Worm (Caenorhabditis elegans) whole organism, L4 larva: ENCODE measurements around the gene clec-242.
A peak's percentile ranks its signal among the peaks of the same experiment; 100 is the strongest.

Source experiments
- F10B5.3 ChIP-seq: sonication (generic microtip); optimal IDR thresholded peaks from 2 replicates; lab custom pipeline; 2016; ENCODE audit warnings: mild to moderate bottlenecking, missing genetic modification characterization, missing compliant biosample characterization
- F26F4.8 ChIP-seq: fragments of 200-800 bp; sonication (Bioruptor generic); conservative IDR thresholded peaks from 2 replicates; pipeline ENCODE4 v1.3.6; 2022; ENCODE audit warnings: missing genetic modification characterization, missing compliant biosample characterization
- F49E8.2 ChIP-seq: sonication (generic microtip); optimal IDR thresholded peaks from 2 replicates; lab custom pipeline; 2016; ENCODE audit warnings: missing compliant biosample characterization, mild to moderate bottlenecking, missing genetic modification characterization, borderline replicate concordance
- R02D3.7 ChIP-seq: fragments of 150-350 bp; sonication (generic microtip); optimal IDR thresholded peaks from 3 replicates; lab custom pipeline; 2014; ENCODE audit warnings: missing biosample characterization, missing genetic modification characterization
- T20F7.1 ChIP-seq: fragments of 200-800 bp; sonication (Bioruptor generic); optimal IDR thresholded peaks from 2 replicates; lab custom pipeline; 2018; ENCODE audit warnings: mild to moderate bottlenecking, missing genetic modification characterization, missing compliant biosample characterization
- Y75B8A.6 ChIP-seq: fragments of 200-800 bp; sonication (Bioruptor generic); IDR thresholded peaks from 2 replicates; pipeline ENCODE4 v1.3.6; 2022; ENCODE audit warnings: missing genetic modification reagents, missing genetic modification characterization, missing compliant biosample characterization
- ZK546.5 ChIP-seq, 2 experiments: sonication (generic microtip); optimal IDR thresholded peaks; 2 replicates each; lab custom pipeline; 2017; ENCODE audit warnings: missing biosample characterization in 2 of 2, missing genetic modification characterization in 2 of 2
- aha-1 ChIP-seq: fragments of 150-350 bp; peaks from one replicate; lab custom pipeline; 2014; ENCODE audit warnings: missing biosample characterization, missing genetic modification characterization
- attf-4 ChIP-seq: sonication (generic microtip); optimal IDR thresholded peaks from 3 replicates; lab custom pipeline; 2017; ENCODE audit warnings: missing biosample characterization, missing genetic modification characterization
- ceh-20 ChIP-seq: fragments of 200-800 bp; sonication (Bioruptor generic); IDR thresholded peaks from 2 replicates; pipeline ENCODE4 v1.3.6; 2022; ENCODE audit warnings: missing genetic modification reagents, missing genetic modification characterization, missing compliant biosample characterization
- ceh-28 ChIP-seq: fragments of 150-350 bp; optimal IDR thresholded peaks from 2 replicates; lab custom pipeline; 2014; ENCODE audit warnings: missing biosample characterization, missing genetic modification reagents, missing genetic modification characterization
- ceh-32 ChIP-seq: sonication (generic microtip); optimal IDR thresholded peaks from 2 replicates; lab custom pipeline; 2016; ENCODE audit warnings: mild to moderate bottlenecking, missing genetic modification characterization, missing compliant biosample characterization; ENCODE audit not compliant: poor library complexity
- ceh-62 ChIP-seq: sonication (generic microtip); optimal IDR thresholded peaks from 2 replicates; lab custom pipeline; 2017; ENCODE audit warnings: missing biosample characterization, missing genetic modification characterization
- ces-1 ChIP-seq: fragments of 150-350 bp; sonication (generic microtip); optimal IDR thresholded peaks from 4 replicates; lab custom pipeline; 2014; ENCODE audit warnings: missing biosample characterization, missing genetic modification reagents, missing genetic modification characterization
- daf-16 ChIP-seq, 3 experiments: sonication (generic microtip); optimal IDR thresholded peaks; 2 replicates each; lab custom pipeline; 2016 to 2017; ENCODE audit warnings: missing genetic modification characterization in 3 of 3, missing genetic modification reagents in 3 of 3, mild to moderate bottlenecking in 2 of 3, missing compliant biosample characterization in 2 of 3, missing biosample characterization in 1 of 3, moderate library complexity in 1 of 3
- daf-8 ChIP-seq: fragments of 200-800 bp; sonication (Bioruptor generic); IDR thresholded peaks from 2 replicates; pipeline ENCODE4 v1.3.6; 2022; ENCODE audit warnings: missing genetic modification characterization, missing compliant biosample characterization
- dmd-9 ChIP-seq: fragments of 200-800 bp; sonication (Bioruptor generic); IDR thresholded peaks from 2 replicates; pipeline ENCODE4 v1.3.6; 2022; ENCODE audit warnings: missing genetic modification reagents, missing genetic modification characterization, missing compliant biosample characterization
- dpl-1 ChIP-seq: fragments of 150-350 bp; optimal IDR thresholded peaks from 2 replicates; lab custom pipeline; 2014; ENCODE audit warnings: missing biosample characterization, missing genetic modification reagents, missing genetic modification characterization
- egl-27 ChIP-seq: sonication (generic microtip); optimal IDR thresholded peaks from 3 replicates; lab custom pipeline; 2017; ENCODE audit warnings: missing biosample characterization, missing genetic modification reagents, missing genetic modification characterization
- fkh-10 ChIP-seq: fragments of 150-350 bp; optimal IDR thresholded peaks from 2 replicates; lab custom pipeline; 2014; ENCODE audit warnings: missing biosample characterization, missing genetic modification reagents, missing genetic modification characterization
- hlh-30 ChIP-seq: sonication (generic microtip); optimal IDR thresholded peaks from 2 replicates; lab custom pipeline; 2017; ENCODE audit warnings: antibody characterized with exemption, mild to moderate bottlenecking, missing genetic modification characterization, missing compliant biosample characterization; ENCODE audit not compliant: insufficient read depth
- hmg-1.1 ChIP-seq: fragments of 200-800 bp; sonication (Bioruptor generic); IDR thresholded peaks from 2 replicates; pipeline ENCODE4 v1.3.6; 2022; ENCODE audit warnings: missing genetic modification reagents, missing genetic modification characterization, missing compliant biosample characterization
- madf-5 ChIP-seq, 2 experiments: fragments of 200-800 bp; sonication (Bioruptor generic); IDR thresholded peaks; 2 replicates each; pipeline ENCODE4 v1.3.6; 2022; ENCODE audit warnings: missing compliant biosample characterization in 2 of 2, missing genetic modification characterization in 2 of 2
- madf-9 ChIP-seq: fragments of 200-800 bp; sonication (Bioruptor generic); conservative IDR thresholded peaks from 2 replicates; pipeline ENCODE4 v1.3.6; 2022; ENCODE audit warnings: missing genetic modification reagents, missing genetic modification characterization, missing compliant biosample characterization
- mep-1 ChIP-seq: fragments of 150-350 bp; sonication (generic microtip); optimal IDR thresholded peaks from 3 replicates; lab custom pipeline; 2014; ENCODE audit warnings: missing biosample characterization, missing genetic modification characterization
- mxl-3 ChIP-seq: fragments of 200-800 bp; sonication (Bioruptor generic); optimal IDR thresholded peaks from 2 replicates; lab custom pipeline; 2018; ENCODE audit warnings: mild to moderate bottlenecking, missing genetic modification characterization, missing compliant biosample characterization
- nhr-102 ChIP-seq: sonication (generic microtip); optimal IDR thresholded peaks from 2 replicates; lab custom pipeline; 2016; ENCODE audit warnings: mild to moderate bottlenecking, missing genetic modification characterization, moderate library complexity, missing compliant biosample characterization
- nhr-28 ChIP-seq: fragments of 150-350 bp; optimal IDR thresholded peaks from 2 replicates; lab custom pipeline; 2014; ENCODE audit warnings: missing biosample characterization, missing genetic modification characterization
- nhr-6 ChIP-seq: fragments of 150-350 bp; optimal IDR thresholded peaks from 2 replicates; lab custom pipeline; 2014; ENCODE audit warnings: missing biosample characterization, missing genetic modification characterization
- nhr-77 ChIP-seq: fragments of 150-350 bp; optimal IDR thresholded peaks from 2 replicates; lab custom pipeline; 2014; ENCODE audit warnings: missing biosample characterization, missing genetic modification characterization
- pha-4 ChIP-seq, 2 experiments: fragments of 150-350 bp in 1 of 2; fragments of 200-800 bp in 1 of 2; sonication (Bioruptor generic) in 1 of 2; IDR thresholded peaks in 1 of 2; optimal IDR thresholded peaks in 1 of 2; 2 replicates each; pipeline versions ENCODE4 v1.3.6 to Lab custom; 2014 to 2022; ENCODE audit warnings: missing genetic modification characterization in 2 of 2, missing genetic modification reagents in 2 of 2, missing biosample characterization in 1 of 2, missing compliant biosample characterization in 1 of 2
- snpc-4 ChIP-seq: fragments of 150-350 bp; optimal IDR thresholded peaks from 2 replicates; lab custom pipeline; 2014; ENCODE audit warnings: missing biosample characterization, missing genetic modification characterization
- spr-1 ChIP-seq: sonication (generic microtip); optimal IDR thresholded peaks from 2 replicates; lab custom pipeline; 2016; ENCODE audit warnings: mild to moderate bottlenecking, missing genetic modification characterization, missing compliant biosample characterization
- spr-3 ChIP-seq: fragments of 200-800 bp; sonication (Bioruptor generic); optimal IDR thresholded peaks from 2 replicates; lab custom pipeline; 2018; ENCODE audit warnings: mild to moderate bottlenecking, missing genetic modification characterization, missing compliant biosample characterization
- tag-97 ChIP-seq: fragments of 200-800 bp; sonication (Bioruptor generic); IDR thresholded peaks from 2 replicates; pipeline ENCODE4 v1.3.6; 2022; ENCODE audit warnings: missing genetic modification characterization, missing compliant biosample characterization
- unc-62 ChIP-seq, 3 experiments: fragments of 150-350 bp in 1 of 3; sonication (generic microtip); optimal IDR thresholded peaks in 2 of 3; peaks in 1 of 3; 1 replicate in 1 of 3; 2 replicates in 2 of 3; lab custom pipeline; 2014 to 2017; ENCODE audit warnings: missing biosample characterization in 3 of 3, missing genetic modification characterization in 3 of 3, missing genetic modification reagents in 3 of 3, missing genotype in 1 of 3
- zfp-3 ChIP-seq: fragments of 200-800 bp; sonication (Bioruptor generic); conservative IDR thresholded peaks from 2 replicates; pipeline ENCODE4 v1.3.6; 2022; ENCODE audit warnings: missing genetic modification reagents, missing genetic modification characterization, missing compliant biosample characterization
- zip-2 ChIP-seq: fragments of 150-350 bp; optimal IDR thresholded peaks from 2 replicates; lab custom pipeline; 2014; ENCODE audit warnings: missing biosample characterization, missing genetic modification characterization
- ztf-11 ChIP-seq: fragments of 150-350 bp; optimal IDR thresholded peaks from 2 replicates; lab custom pipeline; 2014; ENCODE audit warnings: missing biosample characterization, missing genetic modification characterization

clec-242 gene

ce11 chrV:17226119-17226518, 19.2 kb downstream of the clec-242 start, which contains the start of gene srh-112:
srh-112 (minus strand) TSS chrV:17226219.
- TF ChIP-seq aha-1 (tag; lab: Kevin White, UChicago) (peak; percentile 16), spr-1 (tag; lab: Kevin White, UChicago) (no peak)

DNA sequence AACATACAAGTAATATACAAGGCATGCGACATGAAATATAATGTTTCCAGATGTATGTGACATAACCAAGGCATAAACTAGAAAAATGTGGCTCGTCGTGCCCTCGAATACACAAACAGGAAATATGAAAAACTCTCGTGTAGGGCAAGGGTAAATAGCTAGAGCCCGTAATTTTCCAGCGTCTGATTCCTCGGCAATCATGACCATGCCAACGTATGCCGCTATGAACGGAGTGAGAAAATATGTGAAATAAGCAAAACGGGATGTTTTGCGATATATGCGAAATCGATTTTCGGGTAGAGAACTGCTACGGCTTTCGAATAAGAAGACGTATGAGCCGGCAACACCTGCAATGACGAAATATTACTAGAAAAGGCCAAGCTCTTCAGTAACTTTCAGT, 19.9 kb downstream of the clec-242 start, which contains the start of gene scl-25:
Gene scl-25, plus strand, starts transcription at position 301 of the 400 bp plus-strand sequence.
- TF ChIP-seq zip-2 = no peak
- TF ChIP-seq unc-62 (GFP tag; optimal IDR thresholded peaks at IDR 0.05 in 1 of 2; lab: Kevin White, UChicago) = peak in 1 of 2 experiments; percentile 47
- no peak for TF ChIP-seq unc-62 (tag; optimal IDR thresholded peaks at IDR 0.05; lab: Kevin White, UChicago)

DNA sequence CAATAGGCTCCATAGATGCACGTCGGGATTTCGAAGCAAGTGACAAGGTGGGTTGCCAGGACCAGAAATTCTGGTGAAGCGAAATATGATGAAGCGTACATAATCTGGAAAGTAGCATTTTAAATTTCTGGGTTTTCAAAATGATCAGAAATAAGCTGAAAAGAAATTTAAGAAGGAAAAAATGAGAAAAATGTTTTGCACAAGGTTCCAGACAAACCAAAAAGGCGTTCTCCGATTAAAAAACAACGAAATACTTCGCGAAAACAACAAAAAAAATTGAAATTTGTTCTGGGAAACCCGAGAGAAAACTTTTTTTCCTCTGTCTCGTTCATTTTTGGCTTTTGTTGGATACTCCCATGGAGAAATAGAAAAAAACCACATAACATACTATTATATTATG, 22.0 kb downstream of the clec-242 start, which contains the start of gene srh-252:
Gene srh-252, minus strand, starts transcription at position 101 of the 400 bp plus-strand sequence.
- TF ChIP-seq hmg-1.1 (GFP tag; lab: Robert Waterston, UW) (no peak), F49E8.2 (tag; lab: Kevin White, UChicago) (no peak), unc-62 (GFP tag; optimal IDR thresholded peaks at IDR 0.05 in 1 of 2; lab: Kevin White, UChicago) (no peak), unc-62 (tag; optimal IDR thresholded peaks at IDR 0.05; lab: Kevin White, UChicago) (no peak), dpl-1 (GFP tag; lab: Kevin White, UChicago) (no peak), egl-27 (tag; lab: Kevin White, UChicago) (no peak), attf-4 (no peak)
- TF ChIP-seq, all 104 proteins: peak for 0

DNA sequence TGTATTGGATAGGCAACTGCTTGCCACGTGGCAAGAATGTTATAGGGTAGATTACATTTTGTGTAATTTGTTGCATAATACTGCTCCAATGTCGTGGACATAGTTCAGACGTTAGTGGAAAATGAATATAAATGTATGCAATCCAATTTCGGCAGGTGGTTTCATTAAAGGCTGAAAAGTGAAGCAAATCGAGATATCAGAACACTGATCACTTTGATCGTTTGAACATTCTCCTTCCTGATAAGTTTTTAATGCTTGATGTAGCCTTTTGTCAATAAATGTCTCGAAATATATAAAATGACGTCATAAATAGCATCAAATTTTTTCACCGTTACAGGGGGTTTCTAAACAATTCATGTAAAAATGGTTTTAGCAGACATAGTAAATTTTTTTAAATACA, 25.0 kb downstream of the clec-242 start, which contains the start of gene srh-109:
Gene srh-109, minus strand, starts transcription at position 101 of the 400 bp plus-strand sequence.
- TF ChIP-seq R02D3.7 (no peak), fkh-10 (GFP tag; lab: Kevin White, UChicago) (no peak), nhr-102 (tag; lab: Kevin White, UChicago) (no peak), madf-9 (GFP tag; lab: Robert Waterston, UW) (no peak), daf-16 (GFP tag; optimal IDR thresholded peaks at IDR 0.05; lab: Kevin White, UChicago) (no peak), daf-16 (tag; optimal IDR thresholded peaks at IDR 0.05; lab: Kevin White, UChicago) (no peak), ceh-20 (no peak)

ce11 chrV:17217690-17218089, 27.6 kb downstream of the clec-242 start, which contains the start of gene srbc-62:
srbc-62 (plus strand) TSS chrV:17217990.
- TF ChIP-seq ceh-28 (tag; lab: Kevin White, UChicago) = no peak
- TF ChIP-seq mep-1 = no peak
- TF ChIP-seq nhr-28 = no peak
- no peak for TF ChIP-seq ceh-32 (tag; lab: Kevin White, UChicago)
- TF ChIP-seq attf-4 = no peak
- TF ChIP-seq aha-1 (tag; lab: Kevin White, UChicago) = no peak
- no peak for TF ChIP-seq pha-4 (GFP tag; IDR thresholded peaks at IDR 0.05; lab: Robert Waterston, UW)
- TF ChIP-seq pha-4 (tag; optimal IDR thresholded peaks at IDR 0.05; lab: Kevin White, UChicago) = no peak
- no peak for TF ChIP-seq ces-1
- TF ChIP-seq nhr-77 = no peak
- no peak for TF ChIP-seq ZK546.5 (tag; optimal IDR thresholded peaks at IDR 0.05; lab: Kevin White, UChicago)
- TF ChIP-seq zfp-3 (GFP tag; lab: Robert Waterston, UW) = no peak
- TF ChIP-seq T20F7.1 = no peak

DNA sequence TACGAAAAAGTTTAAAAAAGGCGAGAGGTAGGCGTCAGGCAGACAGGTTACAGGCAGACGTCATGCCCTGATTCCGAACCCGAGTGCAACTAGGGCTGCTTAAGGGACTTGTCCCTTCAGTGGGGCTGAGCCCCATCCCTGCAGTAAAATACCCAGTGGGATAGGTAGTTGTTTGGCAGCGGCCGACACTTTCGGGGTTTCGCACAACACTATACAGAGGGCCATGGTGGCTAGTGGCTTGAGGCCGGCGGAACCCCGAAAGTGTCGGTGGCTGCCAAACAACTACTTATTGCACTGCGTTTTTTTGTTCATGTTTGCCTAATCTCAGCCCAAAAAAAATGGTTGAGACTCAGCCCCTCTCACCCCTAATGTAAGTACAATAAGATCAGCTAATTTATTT, 29.7 kb downstream of the clec-242 start:
- TF ChIP-seq madf-5 (GFP tag; IDR thresholded peaks at IDR 0.05; lab: Robert Waterston, UW) = 0 out of 4 replicates have a peak, but pooled peaks of 1 of the 2 experiments have one; percentile 12
- TF ChIP-seq ceh-62 (tag; lab: Kevin White, UChicago) = no peak

DNA sequence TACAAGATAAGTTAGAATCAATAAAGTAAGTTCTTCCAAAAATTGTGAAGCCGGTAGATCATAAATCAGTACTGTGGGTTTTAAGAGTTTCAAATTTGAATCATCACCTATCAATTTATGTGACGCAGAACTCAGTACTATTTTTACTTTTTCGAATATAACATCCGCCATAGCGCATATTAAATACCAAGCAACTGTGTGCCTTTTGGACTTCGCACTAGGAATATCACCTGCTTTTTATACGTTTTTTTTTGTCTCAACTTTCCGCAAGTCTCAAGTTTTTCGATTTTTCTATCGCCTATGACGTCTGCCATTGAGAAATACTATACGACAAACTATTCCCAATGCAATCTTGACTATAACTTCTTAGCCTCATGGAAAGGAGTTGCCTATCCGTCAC, 32.6 kb downstream of the clec-242 start, which contains the start of gene srh-113:
Gene srh-113, plus strand, starts transcription at position 301 of the 400 bp plus-strand sequence.
- TF ChIP-seq ztf-11 = no peak
- TF ChIP-seq unc-62 (GFP tag; optimal IDR thresholded peaks at IDR 0.05 in 1 of 2; lab: Kevin White, UChicago) = no peak
- TF ChIP-seq unc-62 (tag; optimal IDR thresholded peaks at IDR 0.05; lab: Kevin White, UChicago) = no peak
- TF ChIP-seq dmd-9 (GFP tag; lab: Robert Waterston, UW) = no peak
- no peak for TF ChIP-seq F10B5.3 (tag; lab: Kevin White, UChicago)
- no peak for TF ChIP-seq snpc-4 (tag; lab: Kevin White, UChicago)
- no peak for TF ChIP-seq spr-3
- TF ChIP-seq daf-8 (GFP tag; lab: Robert Waterston, UW) = no peak
- no peak for TF ChIP-seq nhr-6
- no peak for TF ChIP-seq F49E8.2 (tag; lab: Kevin White, UChicago)
- no peak for TF ChIP-seq mep-1
- TF ChIP-seq tag-97 (GFP tag; lab: Robert Waterston, UW) = no peak
- TF ChIP-seq F26F4.8 (GFP tag; lab: Robert Waterston, UW) = no peak
- no peak for TF ChIP-seq hlh-30 (tag; lab: Kevin White, UChicago)
- TF ChIP-seq Y75B8A.6 = no peak
- no peak for TF ChIP-seq mxl-3 (GFP tag; lab: Kevin White, UChicago)
